Worm (Caenorhabditis elegans) whole organism, L4 larva: Measurements from ENCODE around the gene orc-3.

Experiments
- F10B5.3 ChIP-seq: sonication (generic microtip); optimal IDR thresholded peaks from 2 replicates; lab custom pipeline; 2016; ENCODE audit warnings: mild to moderate bottlenecking, missing genetic modification characterization, missing compliant biosample characterization
- Y75B8A.6 ChIP-seq: fragments of 200-800 bp; sonication (Bioruptor generic); IDR thresholded peaks from 2 replicates; pipeline ENCODE4 v1.3.6; 2022; ENCODE audit warnings: missing genetic modification reagents, missing genetic modification characterization, missing compliant biosample characterization
- aha-1 ChIP-seq: fragments of 150-350 bp; peaks from one replicate; lab custom pipeline; 2014; ENCODE audit warnings: missing biosample characterization, missing genetic modification characterization
- aly-2 ChIP-seq: sonication (generic microtip); optimal IDR thresholded peaks from 2 replicates; lab custom pipeline; 2018; ENCODE audit warnings: missing biosample characterization, missing genetic modification characterization
- ceh-20 ChIP-seq: fragments of 200-800 bp; sonication (Bioruptor generic); IDR thresholded peaks from 2 replicates; pipeline ENCODE4 v1.3.6; 2022; ENCODE audit warnings: missing genetic modification reagents, missing genetic modification characterization, missing compliant biosample characterization
- ctbp-1 ChIP-seq: fragments of 200-800 bp; sonication (Bioruptor generic); IDR thresholded peaks from 2 replicates; pipeline ENCODE4 v1.3.6; 2022; ENCODE audit warnings: missing genetic modification reagents, missing genetic modification characterization, missing compliant biosample characterization
- daf-12 ChIP-seq: fragments of 150-350 bp; optimal IDR thresholded peaks from 2 replicates; lab custom pipeline; 2014; ENCODE audit warnings: missing biosample characterization, missing genetic modification reagents, missing genetic modification characterization
- dmd-6 ChIP-seq: fragments of 200-800 bp; sonication (Bioruptor generic); IDR thresholded peaks from 2 replicates; pipeline ENCODE4 v1.3.6; 2022; ENCODE audit warnings: missing genetic modification reagents, missing genetic modification characterization, missing compliant biosample characterization
- dmd-9 ChIP-seq: fragments of 200-800 bp; sonication (Bioruptor generic); IDR thresholded peaks from 2 replicates; pipeline ENCODE4 v1.3.6; 2022; ENCODE audit warnings: missing genetic modification reagents, missing genetic modification characterization, missing compliant biosample characterization
- dve-1 ChIP-seq: sonication (generic microtip); optimal IDR thresholded peaks from 2 replicates; lab custom pipeline; 2017; ENCODE audit warnings: antibody characterized with exemption, mild to moderate bottlenecking, missing genetic modification characterization, missing compliant biosample characterization; ENCODE audit not compliant: insufficient read depth
- egl-43 ChIP-seq: fragments of 200-800 bp; sonication (Bioruptor generic); IDR thresholded peaks from 2 replicates; pipeline ENCODE4 v1.3.6; 2022; ENCODE audit warnings: missing genetic modification reagents, missing genetic modification characterization, missing compliant biosample characterization
- fkh-10 ChIP-seq: fragments of 150-350 bp; optimal IDR thresholded peaks from 2 replicates; lab custom pipeline; 2014; ENCODE audit warnings: missing biosample characterization, missing genetic modification reagents, missing genetic modification characterization
- gei-8 ChIP-seq: fragments of 200-800 bp; sonication (Bioruptor generic); optimal IDR thresholded peaks from 2 replicates; lab custom pipeline; 2018; ENCODE audit warnings: mild to moderate bottlenecking, missing genetic modification characterization, missing compliant biosample characterization
- hlh-11 ChIP-seq: fragments of 200-800 bp; sonication (Bioruptor generic); optimal IDR thresholded peaks from 2 replicates; lab custom pipeline; 2018; ENCODE audit warnings: mild to moderate bottlenecking, missing genetic modification characterization, missing compliant biosample characterization
- hmg-1.1 ChIP-seq: fragments of 200-800 bp; sonication (Bioruptor generic); IDR thresholded peaks from 2 replicates; pipeline ENCODE4 v1.3.6; 2022; ENCODE audit warnings: missing genetic modification reagents, missing genetic modification characterization, missing compliant biosample characterization
- lin-38 ChIP-seq: fragments of 200-800 bp; sonication (Bioruptor generic); IDR thresholded peaks from 2 replicates; pipeline ENCODE4 v1.3.6; 2022; ENCODE audit warnings: missing genetic modification reagents, missing genetic modification characterization, missing compliant biosample characterization
- lir-3 ChIP-seq: sonication (generic microtip); optimal IDR thresholded peaks from 2 replicates; lab custom pipeline; 2016; ENCODE audit warnings: mild to moderate bottlenecking, missing genetic modification characterization, missing compliant biosample characterization
- madf-5 ChIP-seq, 2 experiments: fragments of 200-800 bp; sonication (Bioruptor generic); IDR thresholded peaks; 2 replicates each; pipeline ENCODE4 v1.3.6; 2022; ENCODE audit warnings: missing compliant biosample characterization in 2 of 2, missing genetic modification characterization in 2 of 2
- mdt-29 ChIP-seq: fragments of 200-800 bp; sonication (Bioruptor generic); IDR thresholded peaks from 2 replicates; pipeline ENCODE4 v1.3.6; 2022; ENCODE audit warnings: missing genetic modification reagents, missing genetic modification characterization, missing compliant biosample characterization
- nhr-28 ChIP-seq: fragments of 150-350 bp; optimal IDR thresholded peaks from 2 replicates; lab custom pipeline; 2014; ENCODE audit warnings: missing biosample characterization, missing genetic modification characterization
- nhr-77 ChIP-seq: fragments of 150-350 bp; optimal IDR thresholded peaks from 2 replicates; lab custom pipeline; 2014; ENCODE audit warnings: missing biosample characterization, missing genetic modification characterization
- pha-4 ChIP-seq, 2 experiments: fragments of 150-350 bp in 1 of 2; fragments of 200-800 bp in 1 of 2; sonication (Bioruptor generic) in 1 of 2; IDR thresholded peaks in 1 of 2; optimal IDR thresholded peaks in 1 of 2; 2 replicates each; pipeline versions ENCODE4 v1.3.6 to Lab custom; 2014 to 2022; ENCODE audit warnings: missing genetic modification characterization in 2 of 2, missing genetic modification reagents in 2 of 2, missing biosample characterization in 1 of 2, missing compliant biosample characterization in 1 of 2
- sdz-12 ChIP-seq: fragments of 200-800 bp; sonication (Bioruptor generic); optimal IDR thresholded peaks from 2 replicates; lab custom pipeline; 2018; ENCODE audit warnings: mild to moderate bottlenecking, missing genetic modification characterization, missing compliant biosample characterization
- skn-1 ChIP-seq: fragments of 150-350 bp; optimal IDR thresholded peaks from 2 replicates; lab custom pipeline; 2014; ENCODE audit warnings: missing biosample characterization, missing genetic modification characterization
- snpc-1.2 ChIP-seq: fragments of 200-800 bp; sonication (Bioruptor generic); IDR thresholded peaks from 2 replicates; pipeline ENCODE4 v1.3.6; 2022; ENCODE audit warnings: missing genetic modification reagents, missing genetic modification characterization, missing compliant biosample characterization
- snpc-4 ChIP-seq: fragments of 150-350 bp; optimal IDR thresholded peaks from 2 replicates; lab custom pipeline; 2014; ENCODE audit warnings: missing biosample characterization, missing genetic modification characterization
- spr-1 ChIP-seq: sonication (generic microtip); optimal IDR thresholded peaks from 2 replicates; lab custom pipeline; 2016; ENCODE audit warnings: mild to moderate bottlenecking, missing genetic modification characterization, missing compliant biosample characterization
- tag-97 ChIP-seq: fragments of 200-800 bp; sonication (Bioruptor generic); IDR thresholded peaks from 2 replicates; pipeline ENCODE4 v1.3.6; 2022; ENCODE audit warnings: missing genetic modification characterization, missing compliant biosample characterization
- unc-39 ChIP-seq: sonication (generic microtip); optimal IDR thresholded peaks from 2 replicates; lab custom pipeline; 2017; ENCODE audit warnings: missing biosample characterization, missing genetic modification characterization
- unc-62 ChIP-seq, 3 experiments: fragments of 150-350 bp in 1 of 3; sonication (generic microtip); optimal IDR thresholded peaks in 2 of 3; peaks in 1 of 3; 1 replicate in 1 of 3; 2 replicates in 2 of 3; lab custom pipeline; 2014 to 2017; ENCODE audit warnings: missing biosample characterization in 3 of 3, missing genetic modification characterization in 3 of 3, missing genetic modification reagents in 3 of 3, missing genotype in 1 of 3
- zfp-2 ChIP-seq: sonication (generic microtip); optimal IDR thresholded peaks from 2 replicates; lab custom pipeline; 2016; ENCODE audit warnings: mild to moderate bottlenecking, missing genetic modification characterization, missing compliant biosample characterization
- zip-11 ChIP-seq: fragments of 200-800 bp; sonication (Bioruptor generic); IDR thresholded peaks from 2 replicates; pipeline ENCODE4 v1.3.6; 2022; ENCODE audit warnings: missing genetic modification characterization, missing compliant biosample characterization
- zip-2 ChIP-seq: fragments of 150-350 bp; optimal IDR thresholded peaks from 2 replicates; lab custom pipeline; 2014; ENCODE audit warnings: missing biosample characterization, missing genetic modification characterization
- ztf-11 ChIP-seq: fragments of 150-350 bp; optimal IDR thresholded peaks from 2 replicates; lab custom pipeline; 2014; ENCODE audit warnings: missing biosample characterization, missing genetic modification characterization
- ztf-7 ChIP-seq: fragments of 150-350 bp; optimal IDR thresholded peaks from 2 replicates; lab custom pipeline; 2014; ENCODE audit warnings: missing biosample characterization, missing genetic modification characterization

Gene orc-3

DNA sequence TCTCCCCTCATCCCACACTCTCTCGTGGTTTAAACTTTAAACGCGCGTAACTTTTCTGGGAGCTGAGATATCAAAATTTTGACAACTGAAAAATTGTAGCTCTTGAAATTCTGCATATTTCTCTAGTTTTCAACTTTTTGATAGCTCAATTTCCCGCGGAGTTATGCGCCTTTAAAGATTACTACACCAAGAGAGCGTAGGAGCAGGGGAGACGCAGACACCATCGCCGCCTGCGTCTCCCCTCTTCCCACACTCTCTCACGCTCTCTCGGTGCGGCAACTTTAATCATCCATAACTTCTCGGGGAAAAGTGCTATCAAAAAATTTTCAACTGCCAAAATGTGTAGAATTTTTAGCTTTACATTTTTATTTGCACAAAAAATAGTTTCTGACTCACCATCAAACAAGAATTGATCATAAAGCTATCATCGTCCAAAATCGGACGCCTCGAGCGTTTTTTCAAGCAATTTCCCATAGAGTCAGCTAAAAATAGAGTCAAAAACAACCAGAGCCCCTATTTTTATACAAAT lies 31.8 kb upstream of the orc-3 start, which contains the start of gene eak-3:
eak-3 (minus strand) TSS at position 479 of the 529 bp plus-strand sequence.
- no peak for TF ChIP-seq zip-11 (GFP tag; lab: Robert Waterston, UW)
- no peak for TF ChIP-seq unc-62 (GFP tag; optimal IDR thresholded peaks at IDR 0.05 in 1 of 2; lab: Kevin White, UChicago)
- no peak for TF ChIP-seq unc-62 (tag; optimal IDR thresholded peaks at IDR 0.05; lab: Kevin White, UChicago)
- no peak for TF ChIP-seq mdt-29 (GFP tag; lab: Robert Waterston, UW)
- TF ChIP-seq skn-1 (tag; lab: Kevin White, UChicago), result no peak
- TF ChIP-seq ztf-7 (tag; lab: Kevin White, UChicago), result no peak
- no peak for TF ChIP-seq aly-2 (tag; lab: Kevin White, UChicago)
- TF ChIP-seq nhr-28 (tag; lab: Kevin White, UChicago), result no peak
- TF ChIP-seq fkh-10 (GFP tag; lab: Kevin White, UChicago), result no peak
- TF ChIP-seq tag-97, result no peak
- TF ChIP-seq Y75B8A.6, result no peak
- TF ChIP-seq egl-43 (GFP tag; lab: Robert Waterston, UW), result no peak
- TF ChIP-seq nhr-77 (tag; lab: Kevin White, UChicago), result no peak
- no peak for TF ChIP-seq ceh-20 (GFP tag; lab: Robert Waterston, UW)
- TF ChIP-seq ctbp-1 (GFP tag; lab: Robert Waterston, UW), result no peak
- no peak for TF ChIP-seq F10B5.3
- no peak for TF ChIP-seq ztf-11 (tag; lab: Kevin White, UChicago)
- no peak for TF ChIP-seq lir-3 (tag; lab: Kevin White, UChicago)
- no peak for TF ChIP-seq zip-2
- no peak for TF ChIP-seq hlh-11 (tag; lab: Kevin White, UChicago)

- TF ChIP-seq aha-1 (tag; lab: Kevin White, UChicago) (peak; percentile 91), daf-12 (tag; lab: Kevin White, UChicago) (no peak)
Observed at ce11 chrIII:1179006-1179405, 28.9 kb upstream of the orc-3 start.

DNA sequence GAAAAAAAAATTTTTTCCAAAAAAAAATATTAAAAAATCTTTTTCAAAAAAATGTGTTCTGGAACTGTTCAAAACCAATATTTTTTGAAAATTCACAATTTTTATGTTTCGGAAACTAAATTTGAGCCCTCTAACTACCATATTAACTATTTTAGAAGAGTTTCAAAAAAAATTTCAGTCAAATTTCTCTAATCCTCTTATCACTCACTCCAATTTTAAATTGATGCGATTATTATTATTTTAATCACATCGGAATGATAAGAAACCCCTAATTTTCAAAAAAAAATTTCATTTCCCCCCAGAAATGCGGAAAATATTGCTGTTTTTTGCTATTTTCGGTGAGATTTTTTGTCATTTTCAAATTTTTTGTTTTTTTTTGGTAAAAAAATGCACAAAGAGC lies 26.2 kb upstream of the orc-3 start, which contains the start of gene nspg-8:
nspg-8 (plus strand) TSS at position 301 of the 400 bp plus-strand sequence.
- TF ChIP-seq fkh-10 (GFP tag; lab: Kevin White, UChicago) (no peak), gei-8 (GFP tag; lab: Kevin White, UChicago) (no peak), dve-1 (no peak), sdz-12 (GFP tag; lab: Kevin White, UChicago) (no peak), snpc-4 (tag; lab: Kevin White, UChicago) (no peak), dmd-9 (GFP tag; lab: Robert Waterston, UW) (no peak), zfp-2 (tag; lab: Kevin White, UChicago) (no peak), daf-12 (tag; lab: Kevin White, UChicago) (no peak), ztf-7 (tag; lab: Kevin White, UChicago) (no peak), dmd-6 (no peak), lin-38 (no peak), snpc-1.2 (GFP tag; lab: Robert Waterston, UW) (no peak), hmg-1.1 (GFP tag; lab: Robert Waterston, UW) (no peak), pha-4 (GFP tag; IDR thresholded peaks at IDR 0.05; lab: Robert Waterston, UW) (no peak), pha-4 (tag; optimal IDR thresholded peaks at IDR 0.05; lab: Kevin White, UChicago) (no peak), unc-39 (tag; lab: Kevin White, UChicago) (no peak), aha-1 (tag; lab: Kevin White, UChicago) (no peak), madf-5 (GFP tag; IDR thresholded peaks at IDR 0.05; lab: Robert Waterston, UW) (no peak), ctbp-1 (GFP tag; lab: Robert Waterston, UW) (no peak), spr-1 (tag; lab: Kevin White, UChicago) (no peak)
